Worm (Caenorhabditis elegans) whole organism, young adult: Measurements from ENCODE around the gene Y43H11AL.1.

Source experiments
- F37B4.10 ChIP-seq: fragments of 200-800 bp; sonication (Bioruptor generic); IDR thresholded peaks from 2 replicates; pipeline ENCODE4 v1.3.6; 2022; ENCODE audit warnings: missing genetic modification characterization, missing compliant biosample characterization
- bed-1 ChIP-seq: fragments of 200-800 bp; sonication (Bioruptor generic); IDR thresholded peaks from 2 replicates; pipeline ENCODE4 v1.3.6; 2022; ENCODE audit warnings: missing genetic modification reagents, missing genetic modification characterization, missing compliant biosample characterization
- tbp1 ChIP-seq: fragments of 200-800 bp; sonication (Bioruptor generic); optimal IDR thresholded peaks from 2 replicates; lab custom pipeline; 2018; ENCODE audit warnings: mild to moderate bottlenecking, missing genetic modification characterization, missing compliant biosample characterization

- TF ChIP-seq F37B4.10 (GFP tag; lab: Robert Waterston, UW): no peak
- TF ChIP-seq bed-1 (GFP tag; lab: Robert Waterston, UW): no peak
- TF ChIP-seq tbp1 (GFP tag; lab: Kevin White, UChicago): no peak
Measured at ce11 chrII:186504-186903, 46.0 kb downstream of the Y43H11AL.1 start, which contains the start of gene T01D1.8.
